Fruit fly (Drosophila melanogaster) whole organism, embryonic: Measurements from ENCODE around the gene Nup43.

ENCODE experiments used
- Awh ChIP-seq: fragments of 200-800 bp; sonication (Bioruptor generic); IDR thresholded peaks from 2 replicates; pipeline ENCODE4, ENCODE4 v1.3.6; 2022; ENCODE audit warnings: missing biosample characterization, missing genetic modification characterization
- CG1024 ChIP-seq: fragments of 200-800 bp; sonication (Bioruptor generic); IDR thresholded peaks from 2 replicates; pipeline ENCODE4 v1.3.6; 2022; ENCODE audit warnings: missing biosample characterization, missing genetic modification characterization
- CG10654 ChIP-seq: fragments of 200-800 bp; sonication (Bioruptor generic); optimal IDR thresholded peaks from 2 replicates; lab custom pipeline; 2016; ENCODE audit warnings: missing biosample characterization, missing genetic modification characterization
- CG10959 ChIP-seq: fragments of 200-800 bp; sonication (Bioruptor generic); IDR thresholded peaks from 2 replicates; pipeline ENCODE4 v1.3.6; 2022; ENCODE audit warnings: missing biosample characterization, missing genetic modification characterization
- CG11696 ChIP-seq: fragments of 200-800 bp; sonication (Bioruptor generic); IDR thresholded peaks from 2 replicates; pipeline ENCODE4 v1.3.6; 2022; ENCODE audit warnings: missing biosample characterization, missing genetic modification characterization
- CG12071 ChIP-seq: fragments of 200-800 bp; sonication (Bioruptor generic); optimal IDR thresholded peaks from 3 replicates; lab custom pipeline; 2018; ENCODE audit warnings: missing biosample characterization, mild to moderate bottlenecking, missing genetic modification characterization
- CG1233 ChIP-seq: fragments of 200-800 bp; sonication (Bioruptor generic); optimal IDR thresholded peaks from 4 replicates; lab custom pipeline; 2018; ENCODE audit warnings: missing biosample characterization, mild to moderate bottlenecking, missing genetic modification characterization
- CG13424 ChIP-seq: fragments of 200-800 bp; sonication (Bioruptor generic); optimal IDR thresholded peaks from 2 replicates; lab custom pipeline; 2019; ENCODE audit warnings: missing biosample characterization, mild to moderate bottlenecking, missing genetic modification characterization, moderate library complexity
- CG14860 ChIP-seq: fragments of 200-800 bp; sonication (Bioruptor generic); IDR thresholded peaks from 3 replicates; pipeline ENCODE4 v1.3.6; 2022; ENCODE audit warnings: missing biosample characterization, missing genetic modification characterization; ENCODE audit not compliant: partially characterized antibody
- CG16815 ChIP-seq: fragments of 200-800 bp; sonication (Bioruptor generic); optimal IDR thresholded peaks from 3 replicates; lab custom pipeline; 2017; ENCODE audit warnings: missing biosample characterization, mild to moderate bottlenecking, missing genetic modification characterization
- CG16863 ChIP-seq: fragments of 200-800 bp; sonication (Bioruptor generic); optimal IDR thresholded peaks from 3 replicates; lab custom pipeline; 2016; ENCODE audit warnings: missing biosample characterization, missing genetic modification characterization
- CG2875 ChIP-seq: fragments of 200-800 bp; sonication (Bioruptor generic); optimal IDR thresholded peaks from 2 replicates; lab custom pipeline; 2017; ENCODE audit warnings: missing biosample characterization, mild to moderate bottlenecking, missing genetic modification characterization, missing genetic modification reagents
- CG31388 ChIP-seq: fragments of 200-800 bp; sonication (Bioruptor generic); optimal IDR thresholded peaks from 2 replicates; lab custom pipeline; 2016; ENCODE audit warnings: missing biosample characterization, missing genetic modification characterization
- CG32767 ChIP-seq: fragments of 200-800 bp; sonication (Bioruptor generic); IDR thresholded peaks from 2 replicates; pipeline ENCODE4 v1.3.6; 2022; ENCODE audit warnings: missing biosample characterization, missing genetic modification characterization
- CG6175 ChIP-seq: fragments of 200-800 bp; sonication (Bioruptor generic); IDR thresholded peaks from 3 replicates; pipeline ENCODE4 v1.3.6; 2022; ENCODE audit warnings: missing biosample characterization, missing genetic modification characterization
- CG6254 ChIP-seq: fragments of 200-800 bp; sonication (Bioruptor generic); optimal IDR thresholded peaks from 3 replicates; lab custom pipeline; 2017; ENCODE audit warnings: mild to moderate bottlenecking, missing biosample characterization, missing genetic modification reagents, missing genetic modification characterization
- CG7556 ChIP-seq: fragments of 200-800 bp; sonication (Bioruptor generic); optimal IDR thresholded peaks from 2 replicates; lab custom pipeline; 2017; ENCODE audit warnings: missing biosample characterization, mild to moderate bottlenecking, missing genetic modification characterization
- CG7839 ChIP-seq: fragments of 200-800 bp; sonication (Bioruptor generic); optimal IDR thresholded peaks from 3 replicates; lab custom pipeline; 2018; ENCODE audit warnings: missing biosample characterization, mild to moderate bottlenecking, missing genetic modification characterization, moderate library complexity
- CrebB ChIP-seq: fragments of 200-800 bp; sonication (Bioruptor generic); optimal IDR thresholded peaks from 3 replicates; lab custom pipeline; 2018; ENCODE audit warnings: missing biosample characterization, mild to moderate bottlenecking, missing genetic modification characterization
- D ChIP-seq, 2 experiments: fragments of 200-800 bp in 1 of 2; fragments of >200 bp in 1 of 2; sonication (Bioruptor generic) in 1 of 2; optimal IDR thresholded peaks; 2 replicates in 1 of 2; 3 replicates in 1 of 2; lab custom pipeline; 2017; ENCODE audit warnings: mild to moderate bottlenecking in 1 of 2, missing biosample characterization in 1 of 2, missing genetic modification characterization in 1 of 2, missing genetic modification reagents in 1 of 2
- Dp ChIP-seq: fragments of 200-800 bp; sonication (Bioruptor generic); optimal IDR thresholded peaks from 2 replicates; lab custom pipeline; 2018; ENCODE audit warnings: missing biosample characterization, mild to moderate bottlenecking, missing genetic modification characterization, moderate library complexity
- Elba2 ChIP-seq: fragments of 200-800 bp; sonication (Bioruptor generic); optimal IDR thresholded peaks from 3 replicates; lab custom pipeline; 2016; ENCODE audit warnings: missing biosample characterization, missing genetic modification characterization
- Hey ChIP-seq: fragments of 200-800 bp; sonication (Bioruptor generic); optimal IDR thresholded peaks from 3 replicates; lab custom pipeline; 2018; ENCODE audit warnings: missing biosample characterization, mild to moderate bottlenecking, missing genetic modification characterization
- Meics ChIP-seq: fragments of 200-800 bp; sonication (Bioruptor generic); optimal IDR thresholded peaks from 2 replicates; lab custom pipeline; 2017; ENCODE audit warnings: missing biosample characterization, mild to moderate bottlenecking, missing genetic modification characterization
- NFAT ChIP-seq: fragments of 200-800 bp; sonication (Bioruptor generic); IDR thresholded peaks from 2 replicates; pipeline ENCODE4 v1.3.6; 2022; ENCODE audit warnings: missing biosample characterization, missing genetic modification characterization
- Nf-YB ChIP-seq: fragments of 200-800 bp; sonication (Bioruptor generic); optimal IDR thresholded peaks from 3 replicates; lab custom pipeline; 2019; ENCODE audit warnings: missing biosample characterization, mild to moderate bottlenecking, missing genetic modification characterization, moderate library complexity
- NfI ChIP-seq: fragments of 200-800 bp; sonication (Bioruptor generic); optimal IDR thresholded peaks from 3 replicates; lab custom pipeline; 2018; ENCODE audit warnings: missing biosample characterization, mild to moderate bottlenecking, missing genetic modification characterization, moderate library complexity
- Sox100B ChIP-seq: fragments of 200-800 bp; sonication (Bioruptor generic); optimal IDR thresholded peaks from 3 replicates; lab custom pipeline; 2018; ENCODE audit warnings: missing biosample characterization, mild to moderate bottlenecking, missing genetic modification characterization
- Sox102F ChIP-seq: fragments of 200-800 bp; sonication (Bioruptor generic); optimal IDR thresholded peaks from 2 replicates; lab custom pipeline; 2018; ENCODE audit warnings: missing biosample characterization, mild to moderate bottlenecking, missing genetic modification characterization, moderate library complexity
- Sry-β ChIP-seq: fragments of 200-800 bp; sonication (Bioruptor generic); optimal IDR thresholded peaks from 2 replicates; lab custom pipeline; 2018; ENCODE audit warnings: missing biosample characterization, mild to moderate bottlenecking, missing genetic modification characterization, moderate library complexity
- ap ChIP-seq: fragments of 200-800 bp; sonication (Bioruptor generic); IDR thresholded peaks from 2 replicates; pipeline ENCODE4 v1.3.6; 2022; ENCODE audit warnings: missing biosample characterization, missing genetic modification characterization
- chinmo ChIP-seq: fragments of 200-800 bp; sonication (Bioruptor generic); IDR thresholded peaks from 4 replicates; pipeline ENCODE4 v1.3.6; 2022; ENCODE audit warnings: missing biosample characterization, missing genetic modification characterization; ENCODE audit not compliant: partially characterized antibody
- cwo ChIP-seq: fragments of 200-800 bp; sonication (Bioruptor generic); optimal IDR thresholded peaks from 3 replicates; lab custom pipeline; 2017; ENCODE audit warnings: missing biosample characterization, missing genetic modification characterization, mild to moderate bottlenecking, moderate library complexity, missing genetic modification reagents
- dati ChIP-seq: fragments of 200-800 bp; sonication (Bioruptor generic); IDR thresholded peaks from 2 replicates; pipeline ENCODE4 v1.3.6; 2022; ENCODE audit warnings: missing biosample characterization, missing genetic modification characterization
- disco-r ChIP-seq: fragments of 200-800 bp; sonication (Bioruptor generic); optimal IDR thresholded peaks from 2 replicates; lab custom pipeline; 2016; ENCODE audit warnings: missing biosample characterization, missing genetic modification characterization
- dmrt99B ChIP-seq: fragments of 200-800 bp; sonication (Bioruptor generic); optimal IDR thresholded peaks from 2 replicates; lab custom pipeline; 2018; ENCODE audit warnings: missing biosample characterization, mild to moderate bottlenecking, missing genetic modification characterization, moderate library complexity
- en ChIP-seq: fragments of 200-800 bp; sonication (Bioruptor generic); optimal IDR thresholded peaks from 2 replicates; lab custom pipeline; 2016; ENCODE audit warnings: missing biosample characterization, missing genetic modification characterization
- eve ChIP-seq, 2 experiments: fragments of >200 bp; optimal IDR thresholded peaks; 2 replicates each; lab custom pipeline; 2017; ENCODE audit warnings: missing biosample characterization in 2 of 2, missing genetic modification characterization in 2 of 2
- fd64A ChIP-seq: fragments of 200-800 bp; sonication (Bioruptor generic); optimal IDR thresholded peaks from 3 replicates; lab custom pipeline; 2018; ENCODE audit warnings: missing biosample characterization, mild to moderate bottlenecking, missing genetic modification characterization
- grau ChIP-seq: fragments of 200-800 bp; optimal IDR thresholded peaks from 3 replicates; lab custom pipeline; 2019; ENCODE audit warnings: missing biosample characterization, mild to moderate bottlenecking, missing genetic modification characterization, moderate library complexity
- grn ChIP-seq: fragments of 200-800 bp; sonication (Bioruptor generic); optimal IDR thresholded peaks from 3 replicates; lab custom pipeline; 2017; ENCODE audit warnings: missing biosample characterization, missing genetic modification characterization
- gsb-n ChIP-seq: fragments of 200-800 bp; sonication (Bioruptor generic); optimal IDR thresholded peaks from 3 replicates; lab custom pipeline; 2018; ENCODE audit warnings: missing biosample characterization, mild to moderate bottlenecking, missing genetic modification characterization
- lmd ChIP-seq: fragments of 200-800 bp; sonication (Bioruptor generic); IDR thresholded peaks from 2 replicates; pipeline ENCODE4 v1.3.6; 2022; ENCODE audit warnings: missing biosample characterization, missing genetic modification characterization
- luna ChIP-seq: fragments of 200-800 bp; sonication (Bioruptor generic); optimal IDR thresholded peaks from 2 replicates; lab custom pipeline; 2016; ENCODE audit warnings: missing biosample characterization, missing genetic modification characterization
- otp ChIP-seq: fragments of 200-800 bp; sonication (Bioruptor generic); IDR thresholded peaks from 3 replicates; pipeline ENCODE4, ENCODE4 v1.3.6; 2022; ENCODE audit warnings: missing biosample characterization, missing genetic modification characterization
- rib ChIP-seq: fragments of 200-800 bp; sonication (Bioruptor generic); IDR thresholded peaks from 2 replicates; pipeline ENCODE4 v1.3.6; 2022; ENCODE audit warnings: missing biosample characterization, missing genetic modification characterization
- salm ChIP-seq: fragments of 200-800 bp; sonication (Bioruptor generic); optimal IDR thresholded peaks from 2 replicates; lab custom pipeline; 2018; ENCODE audit warnings: missing biosample characterization, mild to moderate bottlenecking, missing genetic modification characterization
- shn ChIP-seq: fragments of 200-800 bp; sonication (Bioruptor generic); optimal IDR thresholded peaks from 3 replicates; lab custom pipeline; 2016; ENCODE audit warnings: missing biosample characterization, missing genetic modification characterization
- so ChIP-seq: fragments of 200-800 bp; sonication (Bioruptor generic); IDR thresholded peaks from 3 replicates; pipeline ENCODE4 v1.3.6; 2022; ENCODE audit warnings: missing biosample characterization, missing genetic modification characterization
- ssp ChIP-seq: fragments of 200-800 bp; sonication (Bioruptor generic); IDR thresholded peaks from 2 replicates; pipeline ENCODE4 v1.3.6; 2022; ENCODE audit warnings: missing biosample characterization, missing genetic modification characterization
- usp ChIP-seq: fragments of >200 bp; optimal IDR thresholded peaks from 2 replicates; lab custom pipeline; 2017; ENCODE audit warnings: missing biosample characterization, missing genetic modification characterization

The Nup43 gene

dm6 chr3R:18404713-18405112 is 38.3 kb downstream of the Nup43 start, which contains the start of gene CG7685 (continued):
- TF ChIP-seq disco-r (GFP tag; lab: Kevin White, UChicago) (no peak), CrebB (tag; lab: Kevin White, UChicago) (peak; percentile 34), CG16815 (GFP tag; lab: Kevin White, UChicago) (no peak), dmrt99B (tag; lab: Kevin White, UChicago) (peak; percentile 53), CG14860 (GFP tag; lab: Robert Waterston, UW) (no peak), chinmo (GFP tag; lab: Robert Waterston, UW) (no peak), CG6175 (GFP tag; lab: Robert Waterston, UW) (no peak), CG1024 (no peak), shn (GFP tag; lab: Kevin White, UChicago) (peak; percentile 34), otp (GFP tag; lab: Robert Waterston, UW) (no peak), Dp (GFP tag; lab: Kevin White, UChicago) (peak; percentile 71), ssp (GFP tag; lab: Robert Waterston, UW) (no peak), luna (no peak), en (GFP tag; lab: Kevin White, UChicago) (peak; percentile 38), rib (0 out of 2 replicates have a peak, but pooled peaks have one; percentile 11), CG11696 (GFP tag; lab: Robert Waterston, UW) (no peak), Meics (peak; percentile 74), CG32767 (GFP tag; lab: Robert Waterston, UW) (no peak), gsb-n (tag; lab: Kevin White, UChicago) (no peak), CG10959 (GFP tag; lab: Robert Waterston, UW) (no peak), Hey (tag; lab: Kevin White, UChicago) (peak; percentile 5), CG16863 (GFP tag; lab: Kevin White, UChicago) (peak; percentile 58), CG10654 (GFP tag; lab: Kevin White, UChicago) (peak; percentile 32), CG6254 (GFP tag; lab: Kevin White, UChicago) (no peak), dati (GFP tag; lab: Robert Waterston, UW) (no peak), Sox100B (peak; percentile 36), grau (tag; lab: Kevin White, UChicago) (peak; percentile 72), salm (tag; lab: Kevin White, UChicago) (no peak), fd64A (no peak), Elba2 (GFP tag; lab: Kevin White, UChicago) (no peak), eve (GFP tag; optimal IDR thresholded peaks at IDR 0.05; lab: Kevin White, UChicago) (no peak), Sry-β (GFP tag; lab: Kevin White, UChicago) (no peak), lmd (peak; percentile 56; the same call in 1 of the 2 replicates), Awh (GFP tag; lab: Robert Waterston, UW) (0 out of 2 replicates have a peak, but pooled peaks have one; percentile 23), usp (GFP tag; lab: Kevin White, UChicago) (no peak), CG2875 (GFP tag; lab: Kevin White, UChicago) (peak; percentile 11), NfI (peak; percentile 68), so (GFP tag; lab: Robert Waterston, UW) (no peak), Nf-YB (GFP tag; lab: Kevin White, UChicago) (peak; percentile 28), CG7556 (GFP tag; lab: Kevin White, UChicago) (peak; percentile 61), CG1233 (peak; percentile 53), NFAT (GFP tag; lab: Robert Waterston, UW) (peak; percentile 76), D (optimal IDR thresholded peaks at IDR 0.05; lab: Kevin White, UChicago) (no peak), D (GFP tag; optimal IDR thresholded peaks at IDR 0.05; lab: Kevin White, UChicago) (peak; percentile 30), ap (GFP tag; lab: Robert Waterston, UW) (no peak), CG13424 (tag; lab: Kevin White, UChicago) (peak; percentile 66), grn (GFP tag; lab: Kevin White, UChicago) (no peak), Sox102F (GFP tag; lab: Kevin White, UChicago) (peak; percentile 51), CG31388 (GFP tag; lab: Kevin White, UChicago) (no peak), CG7839 (peak; percentile 62), CG12071 (GFP tag; lab: Kevin White, UChicago) (peak; percentile 45), cwo (GFP tag; lab: Kevin White, UChicago) (peak; percentile 40)
